Worm (Caenorhabditis elegans): ENCODE data around the gene cct-5.

DNA sequence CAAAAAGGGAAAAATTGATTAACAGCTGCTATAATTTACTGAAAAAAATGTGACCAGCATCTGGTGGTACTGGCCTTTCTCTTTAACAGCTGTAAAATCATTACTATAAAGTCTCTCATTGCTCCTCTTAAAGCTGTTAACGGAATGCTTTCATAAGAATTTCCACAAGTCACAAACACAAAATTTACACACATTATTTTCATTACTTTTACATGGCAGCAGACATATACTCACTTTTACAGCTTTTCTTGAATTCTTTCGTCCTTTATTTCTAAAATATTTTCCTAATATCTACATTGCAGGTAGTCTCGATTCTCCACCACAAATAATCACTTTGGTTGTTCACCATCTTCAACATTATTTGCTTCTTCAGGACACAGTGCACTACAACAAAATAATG lies 45.4 kb upstream of the cct-5 start, which contains the start of gene imph-1:
- TF ChIP-seq unc-62 (GFP tag; optimal IDR thresholded peaks at IDR 0.05) (no peak), nhr-129 (tag; optimal IDR thresholded peaks at IDR 0.05) (no peak), nhr-77 (tag; optimal IDR thresholded peaks at IDR 0.05) (no peak), lin-13 (GFP tag; optimal IDR thresholded peaks at IDR 0.05) (no peak), dmd-4 (tag; optimal IDR thresholded peaks at IDR 0.05) (no peak), elt-3 (tag; optimal IDR thresholded peaks at IDR 0.05) (no peak), blmp-1 (tag; optimal IDR thresholded peaks at IDR 0.05; ENCODE audit: insufficient read depth) (no peak), ztf-4 (tag; optimal IDR thresholded peaks at IDR 0.05) (no peak), lin-39 (tag; optimal IDR thresholded peaks at IDR 0.05) (no peak), nhr-10 (tag; optimal IDR thresholded peaks at IDR 0.05) (no peak), ama-1 (optimal IDR thresholded peaks at IDR 0.05) (no peak), R02D3.7 (tag; optimal IDR thresholded peaks at IDR 0.05) (no peak), sem-4 (tag; optimal IDR thresholded peaks at IDR 0.05) (no peak), aly-2 (tag; optimal IDR thresholded peaks at IDR 0.05) (no peak)
